Worm (Caenorhabditis elegans) whole organism, late embryonic: ENCODE measurements around the gene arx-6.

Experiments used
- C38D4.7 ChIP-seq: fragments of 200-800 bp; sonication (Bioruptor generic); optimal IDR thresholded peaks from 2 replicates; lab custom pipeline; 2018; ENCODE audit warnings: mild to moderate bottlenecking, missing genetic modification characterization, moderate library complexity, missing compliant biosample characterization
- T23F11.4 ChIP-seq: fragments of 200-800 bp; sonication (Bioruptor generic); optimal IDR thresholded peaks from 2 replicates; lab custom pipeline; 2018; ENCODE audit warnings: mild to moderate bottlenecking, missing genetic modification characterization, missing compliant biosample characterization
- dmd-4 ChIP-seq: sonication (generic microtip); optimal IDR thresholded peaks from 2 replicates; lab custom pipeline; 2016; ENCODE audit warnings: borderline replicate concordance, missing genetic modification characterization, missing compliant biosample characterization
- elt-2 ChIP-seq: sonication (generic microtip); optimal IDR thresholded peaks from 2 replicates; lab custom pipeline; 2016; ENCODE audit warnings: missing genetic modification reagents, missing genetic modification characterization, missing compliant biosample characterization
- elt-4 ChIP-seq: sonication (generic microtip); optimal IDR thresholded peaks from 2 replicates; lab custom pipeline; 2016; ENCODE audit warnings: missing genetic modification characterization, missing compliant biosample characterization
- pag-3 ChIP-seq: sonication (generic microtip); optimal IDR thresholded peaks from 2 replicates; lab custom pipeline; 2016; ENCODE audit warnings: missing compliant biosample characterization, missing genetic modification characterization, borderline replicate concordance
- pax-1 ChIP-seq: fragments of 150-350 bp; optimal IDR thresholded peaks from 2 replicates; lab custom pipeline; 2014; ENCODE audit warnings: missing biosample characterization, missing genetic modification characterization
- pha-4 ChIP-seq: fragments of 150-350 bp; optimal IDR thresholded peaks from 2 replicates; lab custom pipeline; 2018; ENCODE audit warnings: missing biosample characterization, missing genetic modification reagents, missing genetic modification characterization
- tbx-2 ChIP-seq: sonication (generic microtip); optimal IDR thresholded peaks from 2 replicates; lab custom pipeline; 2016; ENCODE audit warnings: missing genetic modification characterization, missing compliant biosample characterization
- unc-86 ChIP-seq: sonication (generic microtip); optimal IDR thresholded peaks from 2 replicates; lab custom pipeline; 2016; ENCODE audit warnings: missing genetic modification characterization, missing compliant biosample characterization
- ztf-16 ChIP-seq: sonication (generic microtip); optimal IDR thresholded peaks from 2 replicates; lab custom pipeline; 2017; ENCODE audit warnings: missing genetic modification characterization, missing compliant biosample characterization

DNA sequence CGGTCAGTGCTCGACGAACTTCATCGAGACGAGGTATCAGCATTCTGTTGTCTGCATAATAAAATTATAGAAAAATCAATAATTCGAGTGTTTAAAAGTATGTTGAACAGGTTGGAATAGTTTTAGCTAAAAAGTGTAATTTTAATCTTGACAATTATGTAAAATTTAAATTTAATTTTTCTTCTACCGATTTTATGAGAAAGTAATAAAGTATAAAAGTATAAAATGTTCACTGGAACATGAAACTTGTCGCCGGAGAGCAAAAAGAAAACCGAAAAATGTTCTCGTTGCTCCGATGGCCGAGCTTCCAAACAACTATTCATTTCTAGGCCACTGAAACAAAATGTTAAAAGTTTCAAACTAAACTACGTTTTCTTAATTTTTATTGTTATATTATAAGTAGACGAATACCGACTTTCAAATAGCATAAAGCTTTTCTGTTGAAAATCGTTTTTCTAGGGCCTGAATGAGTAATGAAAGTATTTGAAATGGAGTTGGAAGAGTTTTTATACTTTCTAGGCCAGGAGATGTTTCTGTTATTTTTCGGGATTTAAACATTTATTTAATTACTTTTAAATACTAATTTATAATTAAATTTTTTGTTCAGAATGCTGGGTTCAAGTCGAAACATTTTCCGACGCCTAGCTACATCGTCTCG is 16.6 kb upstream of the arx-6 start, which contains the start of the genes C35D10.10 and C35D10.5:
- TF ChIP-seq elt-2 (tag; lab: Kevin White, UChicago) (peak; percentile 13), elt-4 (no peak), T23F11.4 (GFP tag; lab: Kevin White, UChicago) (no peak), pha-4 (tag; lab: Kevin White, UChicago) (no peak), tbx-2 (tag; lab: Kevin White, UChicago) (no peak), pax-1 (tag; lab: Kevin White, UChicago) (no peak), ztf-16 (tag; lab: Kevin White, UChicago) (no peak), pag-3 (no peak), dmd-4 (no peak), C38D4.7 (no peak), unc-86 (tag; lab: Kevin White, UChicago) (no peak)
